Fruit fly (Drosophila melanogaster) whole organism, prepupa: ENCODE measurements around the gene TfIIEbeta.
A peak's percentile ranks its signal among the peaks of the same experiment; 100 is the strongest.

Experiments
- CG10631 ChIP-seq: fragments of 200-800 bp; sonication (Bioruptor generic); optimal IDR thresholded peaks from 2 replicates; lab custom pipeline; 2016; ENCODE audit warnings: missing biosample characterization, missing genetic modification characterization
- CG10669 ChIP-seq: fragments of 200-800 bp; sonication (Bioruptor generic); optimal IDR thresholded peaks from 3 replicates; lab custom pipeline; 2018; ENCODE audit warnings: missing biosample characterization, mild to moderate bottlenecking, missing genetic modification characterization, moderate library complexity
- CG11294 ChIP-seq: fragments of 200-800 bp; sonication (Bioruptor generic); IDR thresholded peaks from 2 replicates; pipeline ENCODE4 v1.3.6; 2022; ENCODE audit warnings: missing biosample characterization, missing genetic modification characterization
- CG11762 ChIP-seq: fragments of 200-800 bp; sonication (Bioruptor generic); optimal IDR thresholded peaks from 3 replicates; lab custom pipeline; 2016; ENCODE audit warnings: missing biosample characterization, missing genetic modification characterization; ENCODE audit not compliant: insufficient read depth
- CG11902 ChIP-seq: fragments of 200-800 bp; sonication (Bioruptor generic); optimal IDR thresholded peaks from 3 replicates; lab custom pipeline; 2016; ENCODE audit warnings: missing biosample characterization, missing genetic modification characterization
- CG15336 ChIP-seq: fragments of 200-800 bp; sonication (Bioruptor generic); IDR thresholded peaks from 2 replicates; pipeline ENCODE4 v1.3.6; 2022; ENCODE audit warnings: missing biosample characterization, missing genetic modification characterization
- CG1621 ChIP-seq: fragments of 200-800 bp; sonication (Bioruptor generic); optimal IDR thresholded peaks from 3 replicates; lab custom pipeline; 2018; ENCODE audit warnings: missing biosample characterization, mild to moderate bottlenecking, missing genetic modification characterization
- CG16779 ChIP-seq: fragments of 200-800 bp; sonication (Bioruptor generic); optimal IDR thresholded peaks from 3 replicates; lab custom pipeline; 2017; ENCODE audit warnings: missing biosample characterization, mild to moderate bottlenecking, missing genetic modification characterization
- CG3032 ChIP-seq: fragments of 200-800 bp; optimal IDR thresholded peaks from 2 replicates; lab custom pipeline; 2019; ENCODE audit warnings: missing biosample characterization, mild to moderate bottlenecking, missing genetic modification characterization, moderate library complexity
- CG31627 ChIP-seq: fragments of 200-800 bp; sonication (Bioruptor generic); optimal IDR thresholded peaks from 3 replicates; lab custom pipeline; 2016; ENCODE audit warnings: missing biosample characterization, missing genetic modification characterization
- CG32006 ChIP-seq: fragments of 200-800 bp; sonication (Bioruptor generic); optimal IDR thresholded peaks from 3 replicates; lab custom pipeline; 2017; ENCODE audit warnings: missing biosample characterization, mild to moderate bottlenecking, missing genetic modification characterization
- CG34406 ChIP-seq: fragments of 200-800 bp; sonication (Bioruptor generic); optimal IDR thresholded peaks from 3 replicates; lab custom pipeline; 2016; ENCODE audit warnings: missing biosample characterization, missing genetic modification characterization
- CG3919 ChIP-seq: fragments of 200-800 bp; sonication (Bioruptor generic); optimal IDR thresholded peaks from 3 replicates; lab custom pipeline; 2016; ENCODE audit warnings: missing biosample characterization, missing genetic modification characterization
- CG4318 ChIP-seq: fragments of 200-800 bp; sonication (Bioruptor generic); optimal IDR thresholded peaks from 3 replicates; lab custom pipeline; 2017; ENCODE audit warnings: missing biosample characterization, mild to moderate bottlenecking, missing genetic modification characterization
- CG6808 ChIP-seq: fragments of 200-800 bp; sonication (Bioruptor generic); optimal IDR thresholded peaks from 3 replicates; lab custom pipeline; 2017; ENCODE audit warnings: missing biosample characterization, missing genetic modification characterization, mild to moderate bottlenecking, moderate library complexity, missing genetic modification reagents
- CG7368 ChIP-seq: fragments of 200-800 bp; sonication (Bioruptor generic); optimal IDR thresholded peaks from 3 replicates; lab custom pipeline; 2016; ENCODE audit warnings: missing biosample characterization, missing genetic modification characterization
- CG8119 ChIP-seq: fragments of 200-800 bp; sonication (Bioruptor generic); IDR thresholded peaks from 3 replicates; pipeline ENCODE4 v1.3.6; 2022; ENCODE audit warnings: missing biosample characterization, missing genetic modification characterization
- CG8319 ChIP-seq: fragments of 200-800 bp; sonication (Bioruptor generic); optimal IDR thresholded peaks from 3 replicates; lab custom pipeline; 2016; ENCODE audit warnings: missing biosample characterization, missing genetic modification characterization
- CG8632 ChIP-seq: fragments of 200-800 bp; sonication (Bioruptor generic); optimal IDR thresholded peaks from 3 replicates; lab custom pipeline; 2016; ENCODE audit warnings: missing biosample characterization, missing genetic modification characterization
- CG9139 ChIP-seq: fragments of 200-800 bp; sonication (Bioruptor generic); optimal IDR thresholded peaks from 3 replicates; lab custom pipeline; 2017; ENCODE audit warnings: missing biosample characterization, mild to moderate bottlenecking, missing genetic modification characterization
- Eip78C ChIP-seq: fragments of 200-800 bp; sonication (Bioruptor generic); peaks from one replicate; lab custom pipeline; 2016; ENCODE audit warnings: missing biosample characterization, missing genetic modification characterization
- Eip93F ChIP-seq: fragments of 200-800 bp; sonication (Bioruptor generic); optimal IDR thresholded peaks from 2 replicates; lab custom pipeline; 2016; ENCODE audit warnings: missing biosample characterization, mild to moderate bottlenecking, missing genetic modification characterization
- Ets21C ChIP-seq: fragments of 200-800 bp; sonication (Bioruptor generic); optimal IDR thresholded peaks from 3 replicates; lab custom pipeline; 2016; ENCODE audit warnings: missing biosample characterization, missing genetic modification characterization
- Ets96B ChIP-seq: fragments of 200-800 bp; optimal IDR thresholded peaks from 2 replicates; lab custom pipeline; 2019; ENCODE audit warnings: missing biosample characterization, mild to moderate bottlenecking, missing genetic modification characterization, moderate library complexity
- Gug ChIP-seq: fragments of 200-800 bp; sonication (Bioruptor generic); IDR thresholded peaks from 2 replicates; pipeline ENCODE4 v1.3.6; 2022; ENCODE audit warnings: missing biosample characterization, missing genetic modification characterization
- Hr38 ChIP-seq: sonication (Bioruptor generic); optimal IDR thresholded peaks from 2 replicates; lab custom pipeline; 2016; ENCODE audit warnings: missing biosample characterization, missing genetic modification characterization
- Hr39 ChIP-seq: fragments of 200-800 bp; sonication (Bioruptor generic); optimal IDR thresholded peaks from 2 replicates; lab custom pipeline; 2016; ENCODE audit warnings: missing biosample characterization, missing genetic modification characterization
- Lpt ChIP-seq: fragments of 200-800 bp; sonication (Bioruptor generic); optimal IDR thresholded peaks from 3 replicates; lab custom pipeline; 2016; ENCODE audit warnings: missing biosample characterization, missing genetic modification characterization
- Met ChIP-seq: fragments of 200-800 bp; sonication (Bioruptor generic); optimal IDR thresholded peaks from 3 replicates; lab custom pipeline; 2016; ENCODE audit warnings: missing biosample characterization, missing genetic modification characterization
- Smox ChIP-seq: fragments of 200-800 bp; sonication (Bioruptor generic); optimal IDR thresholded peaks from 3 replicates; lab custom pipeline; 2016; ENCODE audit warnings: missing biosample characterization, missing genetic modification characterization
- Sox102F ChIP-seq: fragments of 200-800 bp; sonication (Bioruptor generic); optimal IDR thresholded peaks from 2 replicates; lab custom pipeline; 2016; ENCODE audit warnings: missing biosample characterization, mild to moderate bottlenecking, missing genetic modification characterization
- Sox14 ChIP-seq: fragments of 200-800 bp; sonication (Bioruptor generic); optimal IDR thresholded peaks from 3 replicates; lab custom pipeline; 2016; ENCODE audit warnings: missing biosample characterization, missing genetic modification characterization
- Sox15 ChIP-seq: fragments of 200-800 bp; sonication (Bioruptor generic); optimal IDR thresholded peaks from 3 replicates; lab custom pipeline; 2016; ENCODE audit warnings: missing biosample characterization, missing genetic modification characterization
- acj6 ChIP-seq: fragments of 200-800 bp; sonication (Bioruptor generic); optimal IDR thresholded peaks from 3 replicates; lab custom pipeline; 2016; ENCODE audit warnings: missing biosample characterization, missing genetic modification characterization
- cyc ChIP-seq: fragments of 200-800 bp; sonication (Bioruptor generic); optimal IDR thresholded peaks from 3 replicates; lab custom pipeline; 2016; ENCODE audit warnings: missing biosample characterization, missing genetic modification characterization
- dac ChIP-seq: fragments of 200-800 bp; sonication (Bioruptor generic); optimal IDR thresholded peaks from 2 replicates; lab custom pipeline; 2017; ENCODE audit warnings: missing biosample characterization, mild to moderate bottlenecking, missing genetic modification characterization
- eg ChIP-seq: fragments of 200-800 bp; sonication (Bioruptor generic); IDR thresholded peaks from 3 replicates; pipeline ENCODE4 v1.3.6; 2022; ENCODE audit warnings: missing biosample characterization, missing genetic modification characterization
- esn ChIP-seq: fragments of 200-800 bp; sonication (Bioruptor generic); optimal IDR thresholded peaks from 2 replicates; lab custom pipeline; 2016; ENCODE audit warnings: missing biosample characterization, mild to moderate bottlenecking, missing genetic modification characterization, moderate library complexity
- fd85E ChIP-seq: fragments of 200-800 bp; sonication (Bioruptor generic); optimal IDR thresholded peaks from 3 replicates; lab custom pipeline; 2016; ENCODE audit warnings: missing biosample characterization, missing genetic modification characterization
- fkh ChIP-seq: fragments of 200-800 bp; sonication (Bioruptor generic); optimal IDR thresholded peaks from 3 replicates; lab custom pipeline; 2017; ENCODE audit warnings: missing biosample characterization, mild to moderate bottlenecking, missing genetic modification characterization, moderate library complexity
- lz ChIP-seq: fragments of 200-800 bp; sonication (Bioruptor generic); optimal IDR thresholded peaks from 3 replicates; lab custom pipeline; 2016; ENCODE audit warnings: missing biosample characterization, missing genetic modification characterization
- net ChIP-seq: fragments of 200-800 bp; sonication (Bioruptor generic); optimal IDR thresholded peaks from 3 replicates; lab custom pipeline; 2016; ENCODE audit warnings: missing biosample characterization, missing genetic modification characterization
- pdm3 ChIP-seq: fragments of 200-800 bp; sonication (Bioruptor generic); optimal IDR thresholded peaks from 3 replicates; lab custom pipeline; 2016; ENCODE audit warnings: missing biosample characterization, missing genetic modification characterization
- salr ChIP-seq, 2 experiments: fragments of 200-800 bp; sonication (Bioruptor generic); optimal IDR thresholded peaks; 3 replicates each; lab custom pipeline; 2016 to 2018; ENCODE audit warnings: missing biosample characterization in 2 of 2, missing genetic modification characterization in 2 of 2, mild to moderate bottlenecking in 1 of 2
- spab ChIP-seq: fragments of 200-800 bp; sonication (Bioruptor generic); optimal IDR thresholded peaks from 2 replicates; lab custom pipeline; 2017; ENCODE audit warnings: missing biosample characterization, mild to moderate bottlenecking, missing genetic modification characterization, missing genetic modification reagents
- ss ChIP-seq, 2 experiments: fragments of 200-800 bp; sonication (Bioruptor generic); optimal IDR thresholded peaks; 2 replicates in 1 of 2; 3 replicates in 1 of 2; lab custom pipeline; 2017 to 2018; ENCODE audit warnings: mild to moderate bottlenecking in 2 of 2, missing biosample characterization in 2 of 2, missing genetic modification characterization in 2 of 2, moderate library complexity in 1 of 2
- svp ChIP-seq: fragments of 200-800 bp; sonication (Bioruptor generic); peaks from one replicate; lab custom pipeline; 2016; ENCODE audit warnings: missing biosample characterization, missing genetic modification characterization
- topi ChIP-seq: fragments of 200-800 bp; sonication (Bioruptor generic); optimal IDR thresholded peaks from 3 replicates; lab custom pipeline; 2016; ENCODE audit warnings: missing biosample characterization, missing genetic modification characterization

Gene TfIIEbeta

dm6 chr3L:4269920-4270319, 16.9 kb upstream of the TfIIEbeta start (continued):
- TF ChIP-seq dac = peak; percentile 13
- TF ChIP-seq fd85E = peak; percentile 50
- no peak for TF ChIP-seq fkh (GFP tag; lab: Kevin White, UChicago)
- peak; percentile 89 for TF ChIP-seq CG15336
- TF ChIP-seq CG4318 (GFP tag; lab: Kevin White, UChicago) = peak; percentile 70
- TF ChIP-seq topi = peak; percentile 64
- peak; percentile 30 for TF ChIP-seq Sox14 (GFP tag; lab: Kevin White, UChicago)
- peak; percentile 76 for TF ChIP-seq acj6 (GFP tag; lab: Kevin White, UChicago)
- peak; percentile 62 for TF ChIP-seq CG11762
- peak; percentile 78 for TF ChIP-seq CG3919 (GFP tag; lab: Kevin White, UChicago)

DNA sequence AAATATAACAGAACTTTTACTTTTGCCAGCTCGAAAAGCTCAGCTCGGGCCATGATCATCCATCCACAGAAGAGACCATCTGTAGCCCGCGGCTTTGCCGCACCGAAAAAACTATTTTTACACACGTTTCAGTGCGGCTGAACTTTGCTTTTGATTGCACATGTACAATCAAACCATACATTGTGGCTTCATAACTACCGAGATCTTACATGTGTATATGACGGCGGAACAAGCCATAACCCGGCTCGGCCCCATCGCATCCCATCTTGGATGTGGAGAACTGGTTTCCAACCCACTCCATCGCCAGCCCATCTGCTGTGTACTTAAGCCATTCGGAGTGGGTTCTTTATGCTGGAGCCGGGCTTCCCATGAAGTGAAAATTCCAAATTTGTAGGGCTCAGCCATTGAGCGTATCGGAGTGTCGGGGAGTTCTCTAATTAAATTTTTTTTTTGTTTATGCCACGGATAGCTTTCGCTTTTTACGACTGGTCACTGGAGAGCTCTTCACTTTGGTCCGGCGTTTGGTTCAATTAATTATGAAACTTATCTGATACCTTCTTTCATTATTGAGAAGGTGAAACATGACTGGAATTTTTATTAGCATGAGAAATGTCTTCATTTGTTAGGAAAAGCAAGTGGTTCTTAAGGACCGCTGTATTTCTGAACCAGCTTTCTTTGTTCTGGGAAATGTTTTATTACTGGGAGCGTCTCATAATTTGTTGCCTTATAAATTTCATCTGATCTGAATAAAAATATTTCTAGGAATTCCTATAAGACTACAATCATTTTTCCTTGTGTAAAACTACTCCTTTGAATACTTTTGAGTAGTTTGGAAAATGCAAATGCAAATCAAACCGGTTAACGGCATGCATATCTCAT, 15.7 kb upstream of the TfIIEbeta start:
- no peak for TF ChIP-seq CG11902
- TF ChIP-seq CG3919 (GFP tag; lab: Kevin White, UChicago) = peak; percentile 46
- TF ChIP-seq CG8119 = peak; percentile 45; the same call in 2 of the 3 replicates
- TF ChIP-seq CG10631 = peak; percentile 37
- TF ChIP-seq eg (GFP tag; lab: Robert Waterston, UW) = 0 out of 3 replicates have a peak, but pooled peaks have one; percentile 28
- no peak for TF ChIP-seq fd85E
- TF ChIP-seq Sox14 (GFP tag; lab: Kevin White, UChicago) = peak; percentile 48
- TF ChIP-seq CG8632 (GFP tag; lab: Kevin White, UChicago) = no peak
- no peak for TF ChIP-seq Hr38 (GFP tag; lab: Kevin White, UChicago)
- peak; percentile 73 for TF ChIP-seq Eip78C (GFP tag; lab: Kevin White, UChicago)
- no peak for TF ChIP-seq cyc (GFP tag; lab: Kevin White, UChicago)
- no peak for TF ChIP-seq Sox15 (GFP tag; lab: Kevin White, UChicago)
- TF ChIP-seq CG7368 (GFP tag; lab: Kevin White, UChicago) = no peak
- TF ChIP-seq Met = no peak
- no peak for TF ChIP-seq topi
- TF ChIP-seq CG1621 (tag; lab: Kevin White, UChicago) = no peak
- no peak for TF ChIP-seq CG4318 (GFP tag; lab: Kevin White, UChicago)
- TF ChIP-seq Gug (GFP tag; lab: Robert Waterston, UW) = no peak
- no peak for TF ChIP-seq CG8319 (GFP tag; lab: Kevin White, UChicago)
- peak; percentile 34 for TF ChIP-seq CG3032 (tag; lab: Kevin White, UChicago)
- TF ChIP-seq net (GFP tag; lab: Kevin White, UChicago) = no peak
- no peak for TF ChIP-seq Eip93F (GFP tag; lab: Kevin White, UChicago)
- TF ChIP-seq CG10669 (GFP tag; lab: Kevin White, UChicago) = no peak
- no peak for TF ChIP-seq CG31627 (GFP tag; lab: Kevin White, UChicago)
- no peak for TF ChIP-seq svp
- no peak for TF ChIP-seq CG6808 (GFP tag; lab: Kevin White, UChicago)
- no peak for TF ChIP-seq Lpt (GFP tag; lab: Kevin White, UChicago)
- peak; percentile 0 for TF ChIP-seq Sox102F
- no peak for TF ChIP-seq Ets21C (GFP tag; lab: Kevin White, UChicago)
- peak; percentile 72 for TF ChIP-seq CG32006 (GFP tag; lab: Kevin White, UChicago)
- peak; percentile 13 for TF ChIP-seq spab (GFP tag; lab: Kevin White, UChicago)
- no peak for TF ChIP-seq Ets96B (tag; lab: Kevin White, UChicago)
- no peak for TF ChIP-seq esn (GFP tag; lab: Kevin White, UChicago)
- no peak for TF ChIP-seq CG11294 (GFP tag; lab: Robert Waterston, UW)
- TF ChIP-seq Smox (GFP tag; lab: Kevin White, UChicago) = no peak
- TF ChIP-seq CG34406 (GFP tag; lab: Kevin White, UChicago) = no peak
- no peak for TF ChIP-seq CG16779 (tag; lab: Kevin White, UChicago)
- TF ChIP-seq CG9139 = no peak
- peak in 1 of 2 experiments; percentile 3 for TF ChIP-seq ss (GFP tag; optimal IDR thresholded peaks at IDR 0.05; lab: Kevin White, UChicago)
- no peak for TF ChIP-seq salr (GFP tag; optimal IDR thresholded peaks at IDR 0.05; lab: Kevin White, UChicago)
- TF ChIP-seq CG15336 = peak; percentile 28; the same call in 1 of the 2 replicates
- no peak for TF ChIP-seq fkh (GFP tag; lab: Kevin White, UChicago)
- TF ChIP-seq Hr39 (GFP tag; lab: Kevin White, UChicago) = no peak
- no peak for TF ChIP-seq lz
- TF ChIP-seq pdm3 (GFP tag; lab: Kevin White, UChicago) = no peak
